Fruit fly (Drosophila melanogaster) whole organism: ENCODE results near the gene CG31157.

Experiments used
- CG8478 ChIP-seq: fragments of >200 bp; optimal IDR thresholded peaks from 2 replicates; lab custom pipeline; 2018; ENCODE audit warnings: inconsistent platforms
- Dll ChIP-seq: fragments of >200 bp; optimal IDR thresholded peaks from 2 replicates; lab custom pipeline; 2017
- EcR ChIP-seq, 2 experiments: fragments of >200 bp; optimal IDR thresholded peaks; 2 replicates each; lab custom pipeline; 2017; ENCODE audit warnings: missing biosample characterization in 2 of 2, missing genetic modification characterization in 2 of 2, missing genetic modification reagents in 2 of 2
- pan ChIP-seq: fragments of >200 bp; optimal IDR thresholded peaks from 2 replicates; lab custom pipeline; 2017
- psq ChIP-seq: fragments of >200 bp; optimal IDR thresholded peaks from 2 replicates; lab custom pipeline; 2017
- usp ChIP-seq: fragments of >200 bp; optimal IDR thresholded peaks from 2 replicates; lab custom pipeline; 2017; ENCODE audit warnings: missing biosample characterization, missing genetic modification characterization, mixed read lengths

DNA sequence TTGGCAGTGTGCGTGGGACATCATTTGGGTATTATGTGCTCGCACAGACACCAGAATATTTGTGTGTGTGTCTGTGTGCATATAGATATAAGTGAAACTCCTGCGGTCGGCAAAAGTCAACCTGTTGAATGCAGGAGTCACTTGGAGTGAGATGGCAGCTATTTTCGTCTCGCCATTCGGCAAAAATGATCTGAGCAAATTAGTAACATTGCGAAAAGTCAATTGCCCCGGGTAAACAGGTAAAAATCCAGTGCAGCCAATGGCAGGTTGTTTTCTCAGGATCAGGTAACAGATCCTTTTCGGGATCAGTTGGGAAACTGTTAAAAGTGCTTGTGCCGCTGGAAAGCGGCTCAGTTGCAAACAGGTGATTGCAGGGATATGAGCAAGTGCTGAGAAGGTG, 24.5 kb downstream of the CG31157 start:
- TF ChIP-seq psq (lab: Kevin White, UChicago) (no peak), usp (GFP tag; lab: Kevin White, UChicago) (no peak), pan (lab: Kevin White, UChicago) (no peak), EcR (GFP tag; optimal IDR thresholded peaks at IDR 0.05; lab: Kevin White, UChicago) (no peak), Dll (lab: Kevin White, UChicago) (no peak), CG8478 (lab: Kevin White, UChicago) (no peak)
